Worm (Caenorhabditis elegans) whole organism, mixed stage, embryonic: ENCODE data around the gene F45E12.6.

ENCODE experiments used
- M03D4.4 ChIP-seq: sonication (generic microtip); optimal IDR thresholded peaks from 2 replicates; lab custom pipeline; 2017; ENCODE audit warnings: mild to moderate bottlenecking, missing genetic modification characterization, missing compliant biosample characterization
- blmp-1 ChIP-seq: fragments of 150-350 bp; optimal IDR thresholded peaks from 2 replicates; lab custom pipeline; 2014; ENCODE audit warnings: missing biosample characterization, missing genetic modification characterization
- ceh-39 ChIP-seq: fragments of 150-350 bp; optimal IDR thresholded peaks from 2 replicates; lab custom pipeline; 2014; ENCODE audit warnings: missing biosample characterization, missing genetic modification characterization
- ceh-43 ChIP-seq: fragments of 200-800 bp; sonication (Bioruptor generic); optimal IDR thresholded peaks from 2 replicates; lab custom pipeline; 2018; ENCODE audit warnings: mild to moderate bottlenecking, missing genetic modification characterization, moderate library complexity, missing compliant biosample characterization
- ceh-83 ChIP-seq: fragments of 200-800 bp; sonication (Bioruptor generic); optimal IDR thresholded peaks from 2 replicates; lab custom pipeline; 2018; ENCODE audit warnings: mild to moderate bottlenecking, missing genetic modification characterization, missing compliant biosample characterization
- ces-1 ChIP-seq: fragments of 150-350 bp; optimal IDR thresholded peaks from 2 replicates; lab custom pipeline; 2014; ENCODE audit warnings: missing biosample characterization, missing genetic modification reagents, missing genetic modification characterization
- cnd-1 ChIP-seq: fragments of 200-800 bp; sonication (Bioruptor generic); optimal IDR thresholded peaks from 2 replicates; lab custom pipeline; 2018; ENCODE audit warnings: mild to moderate bottlenecking, missing genetic modification characterization, missing compliant biosample characterization
- drap-1 ChIP-seq: fragments of 200-800 bp; sonication (Bioruptor generic); optimal IDR thresholded peaks from 3 replicates; lab custom pipeline; 2018; ENCODE audit warnings: mild to moderate bottlenecking, missing genetic modification characterization, missing compliant biosample characterization
- elt-1 ChIP-seq: sonication (generic microtip); optimal IDR thresholded peaks from 2 replicates; lab custom pipeline; 2017; ENCODE audit warnings: missing genetic modification characterization, mild to moderate bottlenecking, missing compliant biosample characterization, antibody characterized with exemption, moderate library complexity, borderline replicate concordance; ENCODE audit not compliant: insufficient read depth
- elt-3 ChIP-seq: fragments of 150-350 bp; optimal IDR thresholded peaks from 2 replicates; lab custom pipeline; 2014; ENCODE audit warnings: missing biosample characterization, missing genetic modification characterization
- flh-1 ChIP-seq: fragments of 200-800 bp; sonication (Bioruptor generic); optimal IDR thresholded peaks from 2 replicates; lab custom pipeline; 2018; ENCODE audit warnings: mild to moderate bottlenecking, missing genetic modification characterization, moderate library complexity, missing compliant biosample characterization
- ham-2 ChIP-seq: fragments of 200-800 bp; sonication (Bioruptor generic); optimal IDR thresholded peaks from 2 replicates; lab custom pipeline; 2018; ENCODE audit warnings: mild to moderate bottlenecking, missing genetic modification characterization, missing compliant biosample characterization
- hlh-1 ChIP-seq: fragments of 150-350 bp; optimal IDR thresholded peaks from 2 replicates; lab custom pipeline; 2014; ENCODE audit warnings: missing biosample characterization, missing genetic modification reagents, missing genetic modification characterization
- lin-13 ChIP-seq: fragments of 150-350 bp; optimal IDR thresholded peaks from 2 replicates; lab custom pipeline; 2014; ENCODE audit warnings: missing biosample characterization, missing genetic modification characterization
- lsy-2 ChIP-seq: fragments of 150-350 bp; optimal IDR thresholded peaks from 2 replicates; lab custom pipeline; 2014; ENCODE audit warnings: missing biosample characterization, missing genetic modification characterization
- mab-5 ChIP-seq: fragments of 150-350 bp; optimal IDR thresholded peaks from 2 replicates; lab custom pipeline; 2014; ENCODE audit warnings: missing biosample characterization, missing genetic modification characterization
- mep-1 ChIP-seq: fragments of 150-350 bp; optimal IDR thresholded peaks from 2 replicates; lab custom pipeline; 2017; ENCODE audit warnings: missing biosample characterization, missing genetic modification reagents, missing genetic modification characterization, inconsistent platforms
- mls-2 ChIP-seq: sonication (generic microtip); optimal IDR thresholded peaks from 2 replicates; lab custom pipeline; 2016; ENCODE audit warnings: mild to moderate bottlenecking, missing genetic modification characterization, moderate library complexity, missing compliant biosample characterization
- nhr-12 ChIP-seq: fragments of 150-350 bp; optimal IDR thresholded peaks from 2 replicates; lab custom pipeline; 2014; ENCODE audit warnings: missing biosample characterization, missing genetic modification characterization
- nhr-2 ChIP-seq: fragments of 150-350 bp; optimal IDR thresholded peaks from 2 replicates; lab custom pipeline; 2014; ENCODE audit warnings: missing biosample characterization, missing genetic modification characterization
- nhr-76 ChIP-seq: sonication (generic microtip); optimal IDR thresholded peaks from 2 replicates; lab custom pipeline; 2017; ENCODE audit warnings: missing biosample characterization, missing genetic modification characterization
- pha-4 ChIP-seq: fragments of 150-350 bp; optimal IDR thresholded peaks from 2 replicates; lab custom pipeline; 2018; ENCODE audit warnings: missing biosample characterization, missing genetic modification reagents, missing genetic modification characterization
- sem-2 ChIP-seq: fragments of 200-800 bp; sonication (Bioruptor generic); optimal IDR thresholded peaks from 2 replicates; lab custom pipeline; 2018; ENCODE audit warnings: mild to moderate bottlenecking, missing genetic modification characterization, missing compliant biosample characterization
- tbx-8 ChIP-seq: fragments of 200-800 bp; sonication (Bioruptor generic); optimal IDR thresholded peaks from 2 replicates; lab custom pipeline; 2018; ENCODE audit warnings: mild to moderate bottlenecking, missing genetic modification characterization, moderate library complexity, missing compliant biosample characterization
- unc-120 ChIP-seq: sonication (generic microtip); optimal IDR thresholded peaks from 2 replicates; lab custom pipeline; 2017; ENCODE audit warnings: missing genetic modification characterization, missing compliant biosample characterization; ENCODE audit not compliant: poor library complexity, severe bottlenecking
- unc-39 ChIP-seq: fragments of 150-350 bp; optimal IDR thresholded peaks from 2 replicates; lab custom pipeline; 2014; ENCODE audit warnings: missing biosample characterization, missing genetic modification characterization
- unc-62 ChIP-seq: fragments of 150-350 bp; optimal IDR thresholded peaks from 2 replicates; lab custom pipeline; 2014; ENCODE audit warnings: missing biosample characterization, missing genetic modification reagents, missing genetic modification characterization
- ztf-11 ChIP-seq: fragments of 150-350 bp; optimal IDR thresholded peaks from 2 replicates; lab custom pipeline; 2014; ENCODE audit warnings: missing biosample characterization, missing genetic modification characterization

F45E12.6 gene

ce11 chrII:7301670-7302151 is 12.3 kb downstream of the F45E12.6 start, which contains the start of gene cul-4:
cul-4 (plus strand) TSS chrII:7302101.
- TF ChIP-seq nhr-12 (tag; lab: Kevin White, UChicago) (no peak), unc-39 (tag; lab: Kevin White, UChicago) (no peak), mep-1 (tag; lab: Kevin White, UChicago) (peak; percentile 29), hlh-1 (tag; lab: Kevin White, UChicago) (peak; percentile 0), lin-13 (peak; percentile 50), cnd-1 (tag; lab: Kevin White, UChicago) (peak; percentile 32), pha-4 (tag; lab: Kevin White, UChicago) (peak; percentile 48), blmp-1 (tag; lab: Kevin White, UChicago) (no peak), M03D4.4 (peak; percentile 33)
- TF ChIP-seq, all 35 proteins: peak for 6

ce11 chrII:7299042-7299441 is 14.9 kb downstream of the F45E12.6 start, which contains the start of gene C30G12.1:
C30G12.1 (plus strand) TSS chrII:7299342.
- TF ChIP-seq ceh-43 (GFP tag; lab: Kevin White, UChicago) = no peak

- TF ChIP-seq flh-1 (GFP tag; lab: Kevin White, UChicago) (no peak), mep-1 (tag; lab: Kevin White, UChicago) (no peak), lsy-2 (tag; lab: Kevin White, UChicago) (no peak), ceh-39 (tag; lab: Kevin White, UChicago) (no peak), lin-13 (no peak), drap-1 (GFP tag; lab: Kevin White, UChicago) (no peak), mab-5 (tag; lab: Kevin White, UChicago) (no peak), unc-120 (no peak)
Measured at ce11 chrII:7298197-7298682, 15.7 kb downstream of the F45E12.6 start, which contains the start of gene puf-8. puf-8 (minus strand) TSS chrII:7298247.

- TF ChIP-seq ceh-43 (GFP tag; lab: Kevin White, UChicago) = no peak
- no peak for TF ChIP-seq cnd-1 (tag; lab: Kevin White, UChicago)
- no peak for TF ChIP-seq ztf-11
- TF ChIP-seq ham-2 = no peak
- no peak for TF ChIP-seq mep-1 (tag; lab: Kevin White, UChicago)
- TF ChIP-seq mls-2 (tag; lab: Kevin White, UChicago) = no peak
- no peak for TF ChIP-seq M03D4.4
Measured at ce11 chrII:7295917-7296316, 18.1 kb downstream of the F45E12.6 start, which contains the start of gene C30G12.6. C30G12.6 (minus strand) TSS chrII:7296017.

ce11 chrII:7289923-7290476 is 24.0 kb downstream of the F45E12.6 start, which contains the start of gene C30G12.2:
C30G12.2 (plus strand) TSS chrII:7290426.
- TF ChIP-seq ces-1 (GFP tag; lab: Kevin White, UChicago) (no peak), nhr-2 (tag; lab: Kevin White, UChicago) (no peak), lin-13 (no peak), elt-1 (tag; lab: Kevin White, UChicago) (no peak), unc-62 (GFP tag; lab: Kevin White, UChicago) (no peak), blmp-1 (tag; lab: Kevin White, UChicago) (no peak), hlh-1 (tag; lab: Kevin White, UChicago) (no peak), nhr-76 (no peak), M03D4.4 (no peak)

- TF ChIP-seq blmp-1 (tag; lab: Kevin White, UChicago) = no peak
- TF ChIP-seq sem-2 (GFP tag; lab: Kevin White, UChicago) = no peak
- no peak for TF ChIP-seq flh-1 (GFP tag; lab: Kevin White, UChicago)
- no peak for TF ChIP-seq tbx-8
- TF ChIP-seq elt-3 (tag; lab: Kevin White, UChicago) = peak; percentile 73
- TF ChIP-seq ceh-83 = no peak
- no peak for TF ChIP-seq unc-62 (GFP tag; lab: Kevin White, UChicago)
- TF ChIP-seq, all 35 proteins: peak for 1
Measured at ce11 chrII:7287709-7288108, 26.3 kb downstream of the F45E12.6 start.
